Fruit fly (Drosophila melanogaster): ENCODE measurements around the gene CG9967.

Gene CG9967

dm6 chr2L:2361893-2362807 is 5.0 kb upstream of the CG9967 start:
- no peak for TF ChIP-seq Dll (optimal IDR thresholded peaks at IDR 0.05)
- TF ChIP-seq EcR (GFP tag; optimal IDR thresholded peaks at IDR 0.05): no peak
- TF ChIP-seq psq (optimal IDR thresholded peaks at IDR 0.05): no peak
- TF ChIP-seq pan (optimal IDR thresholded peaks at IDR 0.05): no peak
- no peak for TF ChIP-seq usp (GFP tag; optimal IDR thresholded peaks at IDR 0.05)

dm6 chr2L:2348479-2348878 is 8.7 kb downstream of the CG9967 start:
- TF ChIP-seq pan (optimal IDR thresholded peaks at IDR 0.05) (no peak), CG8478 (optimal IDR thresholded peaks at IDR 0.05) (no peak), Dll (optimal IDR thresholded peaks at IDR 0.05) (no peak), usp (GFP tag; optimal IDR thresholded peaks at IDR 0.05) (no peak), EcR (GFP tag; optimal IDR thresholded peaks at IDR 0.05) (no peak), psq (optimal IDR thresholded peaks at IDR 0.05) (no peak)

- no peak for TF ChIP-seq CG8478 (optimal IDR thresholded peaks at IDR 0.05)
- TF ChIP-seq psq (optimal IDR thresholded peaks at IDR 0.05): no peak
Measured at dm6 chr2L:2314165-2314564, 43.0 kb downstream of the CG9967 start.

dm6 chr2L:2311449-2311848 is 45.7 kb downstream of the CG9967 start, which contains the start of gene eys:
Gene eys (plus strand): TSS chr2L:2311680.
- TF ChIP-seq CG8478 (optimal IDR thresholded peaks at IDR 0.05) (no peak), usp (GFP tag; optimal IDR thresholded peaks at IDR 0.05) (no peak), Dll (optimal IDR thresholded peaks at IDR 0.05) (no peak), EcR (GFP tag; optimal IDR thresholded peaks at IDR 0.05) (no peak)

- TF ChIP-seq CG8478 (optimal IDR thresholded peaks at IDR 0.05): no peak
- TF ChIP-seq pan (optimal IDR thresholded peaks at IDR 0.05): no peak
- no peak for TF ChIP-seq usp (GFP tag; optimal IDR thresholded peaks at IDR 0.05)
- no peak for TF ChIP-seq EcR (GFP tag; optimal IDR thresholded peaks at IDR 0.05)
- TF ChIP-seq Dll (optimal IDR thresholded peaks at IDR 0.05): no peak
- TF ChIP-seq psq (optimal IDR thresholded peaks at IDR 0.05): no peak
Measured at dm6 chr2L:2307648-2308047, 49.5 kb downstream of the CG9967 start, which contains the start of gene CG16995. Gene CG16995 (plus strand): TSS chr2L:2307948.

dm6 chr2L:2299803-2300202 is 57.4 kb downstream of the CG9967 start, which contains the start of gene CG31949:
Gene CG31949 (plus strand): TSS chr2L:2300103.
- TF ChIP-seq Dll (optimal IDR thresholded peaks at IDR 0.05): no peak
- no peak for TF ChIP-seq psq (optimal IDR thresholded peaks at IDR 0.05)
- TF ChIP-seq pan (optimal IDR thresholded peaks at IDR 0.05): no peak
- TF ChIP-seq CG8478 (optimal IDR thresholded peaks at IDR 0.05): no peak
- no peak for TF ChIP-seq EcR (GFP tag; optimal IDR thresholded peaks at IDR 0.05)
- no peak for TF ChIP-seq usp (GFP tag; optimal IDR thresholded peaks at IDR 0.05)

dm6 chr2L:2290638-2291037 is 66.5 kb downstream of the CG9967 start, which contains the start of gene robl22E:
Gene robl22E (minus strand): TSS chr2L:2290738.
- TF ChIP-seq Dll (optimal IDR thresholded peaks at IDR 0.05) (no peak), CG8478 (optimal IDR thresholded peaks at IDR 0.05) (no peak), pan (optimal IDR thresholded peaks at IDR 0.05) (no peak), EcR (GFP tag; optimal IDR thresholded peaks at IDR 0.05) (no peak), psq (optimal IDR thresholded peaks at IDR 0.05) (no peak), usp (GFP tag; optimal IDR thresholded peaks at IDR 0.05) (no peak)

dm6 chr2L:2289316-2289715 is 67.8 kb downstream of the CG9967 start, which contains the start of gene CG17237:
Gene CG17237 (minus strand): TSS chr2L:2289416.
- no peak for TF ChIP-seq usp (GFP tag; optimal IDR thresholded peaks at IDR 0.05)
- no peak for TF ChIP-seq pan (optimal IDR thresholded peaks at IDR 0.05)
- no peak for TF ChIP-seq psq (optimal IDR thresholded peaks at IDR 0.05)
- TF ChIP-seq CG8478 (optimal IDR thresholded peaks at IDR 0.05): no peak
- no peak for TF ChIP-seq EcR (GFP tag; optimal IDR thresholded peaks at IDR 0.05)
- no peak for TF ChIP-seq Dll (optimal IDR thresholded peaks at IDR 0.05)

dm6 chr2L:2287807-2288206 is 69.3 kb downstream of the CG9967 start, which contains the start of gene CG42658:
Gene CG42658 (minus strand): TSS chr2L:2287907.
- TF ChIP-seq psq (optimal IDR thresholded peaks at IDR 0.05) (no peak), EcR (GFP tag; optimal IDR thresholded peaks at IDR 0.05) (no peak), usp (GFP tag; optimal IDR thresholded peaks at IDR 0.05) (no peak), Dll (optimal IDR thresholded peaks at IDR 0.05) (no peak), CG8478 (optimal IDR thresholded peaks at IDR 0.05) (no peak), pan (optimal IDR thresholded peaks at IDR 0.05) (no peak)

dm6 chr2L:2286773-2287172 is 70.4 kb downstream of the CG9967 start, which contains the start of gene CG31681:
Gene CG31681 (minus strand): TSS chr2L:2286873.
- no peak for TF ChIP-seq psq (optimal IDR thresholded peaks at IDR 0.05)
- TF ChIP-seq Dll (optimal IDR thresholded peaks at IDR 0.05): no peak
- no peak for TF ChIP-seq usp (GFP tag; optimal IDR thresholded peaks at IDR 0.05)
- TF ChIP-seq CG8478 (optimal IDR thresholded peaks at IDR 0.05): no peak
- no peak for TF ChIP-seq pan (optimal IDR thresholded peaks at IDR 0.05)
- TF ChIP-seq EcR (GFP tag; optimal IDR thresholded peaks at IDR 0.05): no peak

dm6 chr2L:2284863-2285262 is 72.3 kb downstream of the CG9967 start, which contains the start of gene CG4271:
Gene CG4271 (plus strand): TSS chr2L:2285163.
- TF ChIP-seq psq (optimal IDR thresholded peaks at IDR 0.05) (no peak), CG8478 (optimal IDR thresholded peaks at IDR 0.05) (no peak), EcR (GFP tag; optimal IDR thresholded peaks at IDR 0.05) (no peak), pan (optimal IDR thresholded peaks at IDR 0.05) (no peak), usp (GFP tag; optimal IDR thresholded peaks at IDR 0.05) (no peak), Dll (optimal IDR thresholded peaks at IDR 0.05) (no peak)

- TF ChIP-seq pan (optimal IDR thresholded peaks at IDR 0.05) (no peak), Dll (optimal IDR thresholded peaks at IDR 0.05) (no peak), psq (optimal IDR thresholded peaks at IDR 0.05) (no peak), EcR (GFP tag; optimal IDR thresholded peaks at IDR 0.05) (no peak)
Measured at dm6 chr2L:2269040-2269439, 88.1 kb downstream of the CG9967 start, which contains the start of gene CG17242. Gene CG17242 (minus strand): TSS chr2L:2269140.
